Fruit fly (Drosophila melanogaster) whole organism: ENCODE results near the gene tex.

ENCODE experiments used
- Dll ChIP-seq: fragments of >200 bp; optimal IDR thresholded peaks from 2 replicates; lab custom pipeline; 2017
- pan ChIP-seq: fragments of >200 bp; optimal IDR thresholded peaks from 2 replicates; lab custom pipeline; 2017
- psq ChIP-seq: fragments of >200 bp; optimal IDR thresholded peaks from 2 replicates; lab custom pipeline; 2017

DNA sequence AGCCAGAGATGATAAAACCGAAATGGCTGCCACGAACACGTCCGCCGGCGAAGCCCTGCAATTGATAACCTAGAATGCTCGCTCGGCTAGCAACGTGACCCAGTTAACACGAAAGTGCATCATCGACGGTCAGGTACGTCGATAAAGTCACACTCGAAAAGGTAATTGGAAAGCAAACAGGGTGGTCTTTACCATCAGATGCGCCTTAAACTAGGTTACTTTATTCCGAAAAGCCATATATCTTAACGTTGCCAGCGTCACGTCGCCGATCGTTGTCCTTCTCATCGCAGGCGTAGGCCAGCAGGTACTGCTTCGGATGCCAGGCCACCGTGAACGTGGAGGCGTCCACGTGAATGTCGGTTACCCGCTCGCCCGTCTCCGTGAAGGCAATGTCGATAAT lies 1.2 kb downstream of the tex start:
- TF ChIP-seq psq (lab: Kevin White, UChicago): no peak
- TF ChIP-seq Dll (lab: Kevin White, UChicago): no peak
- no peak for TF ChIP-seq pan (lab: Kevin White, UChicago)
